Fruit fly (Drosophila melanogaster) whole organism, embryonic: ENCODE measurements around the gene stet.

Experiments
- Adf1 ChIP-seq: fragments of 200-800 bp; sonication (Bioruptor generic); IDR thresholded peaks from 2 replicates; pipeline ENCODE4 v1.3.6; 2022; ENCODE audit warnings: missing biosample characterization, missing genetic modification characterization
- Antp ChIP-seq: fragments of 200-800 bp; sonication (Bioruptor generic); optimal IDR thresholded peaks from 3 replicates; lab custom pipeline; 2016; ENCODE audit warnings: missing biosample characterization, missing genetic modification characterization
- B-H1 ChIP-seq: fragments of 200-800 bp; sonication (Bioruptor generic); IDR thresholded peaks from 3 replicates; pipeline ENCODE4 v1.3.6; 2022; ENCODE audit warnings: missing biosample characterization, missing genetic modification characterization
- CG10366 ChIP-seq: fragments of 200-800 bp; sonication (Bioruptor generic); IDR thresholded peaks from 2 replicates; pipeline ENCODE4 v1.3.6; 2022; ENCODE audit warnings: missing biosample characterization, missing genetic modification characterization
- CG11456 ChIP-seq: fragments of 200-800 bp; sonication (Bioruptor generic); IDR thresholded peaks from 3 replicates; pipeline ENCODE4 v1.3.6; 2022; ENCODE audit warnings: missing biosample characterization, missing genetic modification characterization
- CG12236 ChIP-seq: fragments of 200-800 bp; sonication (Bioruptor generic); optimal IDR thresholded peaks from 2 replicates; lab custom pipeline; 2016; ENCODE audit warnings: missing biosample characterization, missing genetic modification characterization
- CG13296 ChIP-seq: fragments of 200-800 bp; sonication (Bioruptor generic); optimal IDR thresholded peaks from 3 replicates; lab custom pipeline; 2018; ENCODE audit warnings: missing biosample characterization, mild to moderate bottlenecking, missing genetic modification characterization
- CG13775 ChIP-seq: fragments of 200-800 bp; sonication (Bioruptor generic); optimal IDR thresholded peaks from 3 replicates; lab custom pipeline; 2017; ENCODE audit warnings: missing biosample characterization, mild to moderate bottlenecking, missing genetic modification characterization
- CG14860 ChIP-seq: fragments of 200-800 bp; sonication (Bioruptor generic); IDR thresholded peaks from 3 replicates; pipeline ENCODE4 v1.3.6; 2022; ENCODE audit warnings: missing biosample characterization, missing genetic modification characterization; ENCODE audit not compliant: partially characterized antibody
- CG1647 ChIP-seq: fragments of 200-800 bp; sonication (Bioruptor generic); optimal IDR thresholded peaks from 3 replicates; lab custom pipeline; 2016; ENCODE audit warnings: missing biosample characterization, missing genetic modification characterization
- CG17612 ChIP-seq: fragments of 200-800 bp; sonication (Bioruptor generic); IDR thresholded peaks from 2 replicates; pipeline ENCODE4 v1.3.6; 2022; ENCODE audit warnings: missing biosample characterization, missing genetic modification characterization
- CG17829 ChIP-seq: fragments of 200-800 bp; optimal IDR thresholded peaks from 2 replicates; lab custom pipeline; 2019; ENCODE audit warnings: missing biosample characterization, mild to moderate bottlenecking, missing genetic modification characterization, moderate library complexity
- CG2678 ChIP-seq: fragments of 200-800 bp; sonication (Bioruptor generic); optimal IDR thresholded peaks from 3 replicates; lab custom pipeline; 2019; ENCODE audit warnings: missing biosample characterization, mild to moderate bottlenecking, missing genetic modification characterization, moderate library complexity
- CG32772 ChIP-seq: fragments of 200-800 bp; sonication (Bioruptor generic); IDR thresholded peaks from 2 replicates; pipeline ENCODE4 v1.3.6; 2022; ENCODE audit warnings: missing biosample characterization, missing genetic modification characterization
- CG4617 ChIP-seq: fragments of 200-800 bp; sonication (Bioruptor generic); optimal IDR thresholded peaks from 3 replicates; lab custom pipeline; 2016; ENCODE audit warnings: missing biosample characterization, missing genetic modification characterization, borderline replicate concordance
- CG5180 ChIP-seq: fragments of 200-800 bp; sonication (Bioruptor generic); optimal IDR thresholded peaks from 3 replicates; lab custom pipeline; 2017; ENCODE audit warnings: missing biosample characterization, missing genetic modification characterization, mild to moderate bottlenecking, moderate library complexity, missing genetic modification reagents
- CG5953 ChIP-seq: fragments of 200-800 bp; sonication (Bioruptor generic); IDR thresholded peaks from 2 replicates; pipeline ENCODE4 v1.3.6; 2022; ENCODE audit warnings: missing biosample characterization, missing genetic modification characterization
- CG8281 ChIP-seq: fragments of 200-800 bp; sonication (Bioruptor generic); optimal IDR thresholded peaks from 2 replicates; lab custom pipeline; 2018; ENCODE audit warnings: missing biosample characterization, mild to moderate bottlenecking, missing genetic modification characterization, moderate library complexity
- CG8359 ChIP-seq: fragments of 200-800 bp; sonication (Bioruptor generic); optimal IDR thresholded peaks from 2 replicates; lab custom pipeline; 2017; ENCODE audit warnings: missing biosample characterization, mild to moderate bottlenecking, missing genetic modification characterization, borderline replicate concordance
- CHES-1-like ChIP-seq: fragments of 200-800 bp; sonication (Bioruptor generic); optimal IDR thresholded peaks from 2 replicates; lab custom pipeline; 2016; ENCODE audit warnings: missing biosample characterization, missing genetic modification characterization
- Chrac-16 ChIP-seq: fragments of 200-800 bp; sonication (Bioruptor generic); optimal IDR thresholded peaks from 3 replicates; lab custom pipeline; 2016; ENCODE audit warnings: missing biosample characterization, missing genetic modification characterization
- D19A ChIP-seq: fragments of 200-800 bp; optimal IDR thresholded peaks from 3 replicates; lab custom pipeline; 2019; ENCODE audit warnings: missing biosample characterization, mild to moderate bottlenecking, missing genetic modification characterization, moderate library complexity
- Doc2 ChIP-seq: fragments of 200-800 bp; sonication (Bioruptor generic); IDR thresholded peaks from 2 replicates; pipeline ENCODE4 v1.3.6; 2022; ENCODE audit warnings: missing biosample characterization, missing genetic modification characterization
- Doc3 ChIP-seq: fragments of 200-800 bp; sonication (Bioruptor generic); IDR thresholded peaks from 3 replicates; pipeline ENCODE4 v1.3.6; 2022; ENCODE audit warnings: missing biosample characterization, missing genetic modification characterization; ENCODE audit not compliant: partially characterized antibody
- Fer1 ChIP-seq: fragments of 200-800 bp; sonication (Bioruptor generic); optimal IDR thresholded peaks from 2 replicates; lab custom pipeline; 2017; ENCODE audit warnings: missing biosample characterization, mild to moderate bottlenecking, missing genetic modification characterization
- Hey ChIP-seq: fragments of 200-800 bp; sonication (Bioruptor generic); optimal IDR thresholded peaks from 3 replicates; lab custom pipeline; 2018; ENCODE audit warnings: missing biosample characterization, mild to moderate bottlenecking, missing genetic modification characterization
- Hr78 ChIP-seq, 2 experiments: fragments of 200-800 bp in 1 of 2; fragments of >200 bp in 1 of 2; sonication (Bioruptor generic) in 1 of 2; optimal IDR thresholded peaks; 2 replicates each; lab custom pipeline; 2017 to 2019; ENCODE audit warnings: missing biosample characterization in 2 of 2, missing genetic modification characterization in 2 of 2, mild to moderate bottlenecking in 1 of 2, moderate library complexity in 1 of 2
- Max ChIP-seq: fragments of 200-800 bp; sonication (Bioruptor generic); optimal IDR thresholded peaks from 2 replicates; lab custom pipeline; 2016; ENCODE audit warnings: missing biosample characterization, mild to moderate bottlenecking, missing genetic modification characterization
- NFAT ChIP-seq: fragments of 200-800 bp; sonication (Bioruptor generic); IDR thresholded peaks from 2 replicates; pipeline ENCODE4 v1.3.6; 2022; ENCODE audit warnings: missing biosample characterization, missing genetic modification characterization
- Nf-YB ChIP-seq: fragments of 200-800 bp; sonication (Bioruptor generic); optimal IDR thresholded peaks from 3 replicates; lab custom pipeline; 2019; ENCODE audit warnings: missing biosample characterization, mild to moderate bottlenecking, missing genetic modification characterization, moderate library complexity
- Opbp ChIP-seq: fragments of 200-800 bp; sonication (Bioruptor generic); IDR thresholded peaks from 3 replicates; pipeline ENCODE4 v1.3.6; 2022; ENCODE audit warnings: missing biosample characterization, missing genetic modification characterization; ENCODE audit not compliant: partially characterized antibody
- Ptx1 ChIP-seq: fragments of 200-800 bp; sonication (Bioruptor generic); IDR thresholded peaks from 2 replicates; pipeline ENCODE4 v1.3.6; 2022; ENCODE audit warnings: missing biosample characterization, missing genetic modification characterization
- Xrp1 ChIP-seq: fragments of 200-800 bp; sonication (Bioruptor generic); IDR thresholded peaks from 2 replicates; pipeline ENCODE4 v1.3.6; 2022; ENCODE audit warnings: missing biosample characterization, missing genetic modification characterization
- YL-1 ChIP-seq: fragments of 200-800 bp; sonication (Bioruptor generic); optimal IDR thresholded peaks from 3 replicates; lab custom pipeline; 2017; ENCODE audit warnings: missing biosample characterization, mild to moderate bottlenecking, missing genetic modification characterization
- chif ChIP-seq, 2 experiments: fragments of 200-800 bp; sonication (Bioruptor generic); optimal IDR thresholded peaks; 3 replicates each; lab custom pipeline; 2016; ENCODE audit warnings: missing biosample characterization in 2 of 2, missing genetic modification characterization in 2 of 2
- da ChIP-seq: fragments of 200-800 bp; sonication (Bioruptor generic); optimal IDR thresholded peaks from 2 replicates; lab custom pipeline; 2016; ENCODE audit warnings: missing biosample characterization, missing genetic modification characterization
- dpn ChIP-seq, 2 experiments: fragments of 200-800 bp; sonication (Bioruptor generic); optimal IDR thresholded peaks; 3 replicates each; lab custom pipeline; 2016; ENCODE audit warnings: missing biosample characterization in 2 of 2, missing genetic modification characterization in 2 of 2
- gt ChIP-seq: fragments of 200-800 bp; sonication (Bioruptor generic); IDR thresholded peaks from 2 replicates; pipeline ENCODE4 v1.3.6; 2022; ENCODE audit warnings: missing biosample characterization, missing genetic modification characterization
- hth ChIP-seq: fragments of >200 bp; optimal IDR thresholded peaks from 2 replicates; lab custom pipeline; 2017; ENCODE audit warnings: inconsistent platforms
- ken ChIP-seq: fragments of 200-800 bp; sonication (Bioruptor generic); IDR thresholded peaks from 3 replicates; pipeline ENCODE4 v1.3.6; 2022; ENCODE audit warnings: missing biosample characterization, missing genetic modification characterization
- knrl ChIP-seq: fragments of 200-800 bp; sonication (Bioruptor generic); IDR thresholded peaks from 3 replicates; pipeline ENCODE4 v1.3.6; 2022; ENCODE audit warnings: missing biosample characterization, missing genetic modification characterization; ENCODE audit not compliant: partially characterized antibody
- org-1 ChIP-seq: fragments of 200-800 bp; sonication (Bioruptor generic); optimal IDR thresholded peaks from 2 replicates; lab custom pipeline; 2017; ENCODE audit warnings: missing biosample characterization, missing genetic modification characterization
- pan ChIP-seq, 4 experiments: fragments of >200 bp in 3 of 4; fragments of 200-800 bp in 1 of 4; sonication (Bioruptor generic) in 1 of 4; optimal IDR thresholded peaks in 3 of 4; IDR thresholded peaks in 1 of 4; 2 replicates each; pipeline versions ENCODE4 v1.3.6 to Lab custom; 2017 to 2022; ENCODE audit warnings: missing biosample characterization in 2 of 4, missing genetic modification characterization in 2 of 4, mixed read lengths in 1 of 4
- pita ChIP-seq: fragments of 200-800 bp; sonication (Bioruptor generic); optimal IDR thresholded peaks from 2 replicates; lab custom pipeline; 2017; ENCODE audit warnings: missing biosample characterization, mild to moderate bottlenecking, missing genetic modification characterization
- slou ChIP-seq: fragments of 200-800 bp; sonication (Bioruptor generic); optimal IDR thresholded peaks from 3 replicates; lab custom pipeline; 2016; ENCODE audit warnings: missing biosample characterization, missing genetic modification characterization
- stc ChIP-seq: fragments of 200-800 bp; sonication (Bioruptor generic); IDR thresholded peaks from 2 replicates; pipeline ENCODE4 v1.3.6; 2022; ENCODE audit warnings: missing biosample characterization, missing genetic modification characterization
- stwl ChIP-seq: fragments of 200-800 bp; sonication (Bioruptor generic); optimal IDR thresholded peaks from 3 replicates; lab custom pipeline; 2018; ENCODE audit warnings: missing biosample characterization, mild to moderate bottlenecking, missing genetic modification characterization, moderate library complexity
- ttk ChIP-seq: fragments of 200-800 bp; sonication (Bioruptor generic); IDR thresholded peaks from 2 replicates; pipeline ENCODE4 v2.1.2; 2022; ENCODE audit warnings: missing biosample characterization, missing genetic modification characterization
- unpg ChIP-seq: fragments of 200-800 bp; sonication (Bioruptor generic); optimal IDR thresholded peaks from 3 replicates; lab custom pipeline; 2018; ENCODE audit warnings: missing biosample characterization, mild to moderate bottlenecking, missing genetic modification characterization, moderate library complexity
- z ChIP-seq: fragments of 200-800 bp; sonication (Bioruptor generic); IDR thresholded peaks from 3 replicates; pipeline ENCODE4 v1.3.6; 2022; ENCODE audit warnings: missing biosample characterization, missing genetic modification characterization

Gene stet

DNA sequence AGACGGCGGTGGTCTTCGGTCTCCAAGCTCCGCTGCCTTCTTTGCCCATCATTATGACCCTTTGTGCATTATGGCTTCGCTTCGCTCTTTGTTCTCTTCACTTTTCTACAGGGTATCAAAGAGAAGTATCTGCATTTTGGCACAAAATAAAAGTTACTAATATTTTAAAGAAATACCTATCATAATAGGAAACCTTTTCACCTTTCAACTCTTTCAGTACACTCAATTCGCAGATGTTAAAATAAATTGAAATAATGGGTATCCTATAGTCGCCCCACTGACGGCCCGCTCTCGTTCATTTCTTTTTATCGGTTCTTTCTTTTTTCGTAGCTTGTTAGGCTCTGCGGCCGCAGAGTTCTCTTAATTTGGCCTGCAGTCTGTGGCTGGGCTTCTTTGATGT lies 46.4 kb downstream of the stet start (continued):
- TF ChIP-seq gt (GFP tag; lab: Robert Waterston, UW), result peak; percentile 84
- peak; percentile 55; the same call in 1 of the 3 replicates for TF ChIP-seq z
- peak; percentile 46 for TF ChIP-seq CG4617 (GFP tag; lab: Kevin White, UChicago)
- peak; percentile 78 for TF ChIP-seq CG13775 (GFP tag; lab: Kevin White, UChicago)
- peak; percentile 76 for TF ChIP-seq ttk (GFP tag; lab: Robert Waterston, UW)
- peak; percentile 84 for TF ChIP-seq unpg
- TF ChIP-seq CG12236 (GFP tag; lab: Kevin White, UChicago), result peak; percentile 72
- peak; percentile 70; the same call in 2 of the 3 replicates for TF ChIP-seq B-H1 (GFP tag; lab: Robert Waterston, UW)
- TF ChIP-seq Chrac-16 (GFP tag; lab: Kevin White, UChicago), result peak; percentile 90
- no peak for TF ChIP-seq Doc3
- peak; percentile 86 for TF ChIP-seq D19A (tag; lab: Kevin White, UChicago)
- no peak for TF ChIP-seq Doc2
- peak; percentile 44; the same call in 1 of the 3 replicates for TF ChIP-seq CG11456 (GFP tag; lab: Robert Waterston, UW)
- peak; percentile 35 for TF ChIP-seq CG8281 (tag; lab: Kevin White, UChicago)
- no peak for TF ChIP-seq Adf1 (GFP tag; lab: Robert Waterston, UW)
- peak; percentile 92 to 95 for TF ChIP-seq chif (GFP tag; optimal IDR thresholded peaks at IDR 0.05; lab: Kevin White, UChicago)
- peak; percentile 76 for TF ChIP-seq Antp (GFP tag; lab: Kevin White, UChicago)
- TF ChIP-seq dpn (GFP tag; optimal IDR thresholded peaks at IDR 0.05; lab: Kevin White, UChicago), result peak; percentile 64 to 81
- TF ChIP-seq slou (GFP tag; lab: Kevin White, UChicago), result no peak
- TF ChIP-seq Hey (tag; lab: Kevin White, UChicago), result no peak
- TF ChIP-seq NFAT, result no peak
- peak; percentile 59 for TF ChIP-seq CHES-1-like (GFP tag; lab: Kevin White, UChicago)
- TF ChIP-seq CG10366, result peak; percentile 79
- no peak for TF ChIP-seq CG14860 (GFP tag; lab: Robert Waterston, UW)
- no peak for TF ChIP-seq hth (lab: Kevin White, UChicago)
- TF ChIP-seq Nf-YB (GFP tag; lab: Kevin White, UChicago), result peak; percentile 76
- no peak for TF ChIP-seq knrl (GFP tag; lab: Robert Waterston, UW)
- peak; percentile 95 for TF ChIP-seq CG17829
- TF ChIP-seq CG1647 (GFP tag; lab: Kevin White, UChicago), result peak; percentile 55
- peak; percentile 90 for TF ChIP-seq CG32772 (GFP tag; lab: Robert Waterston, UW)
- TF ChIP-seq CG5180 (GFP tag; lab: Kevin White, UChicago), result peak; percentile 39
- TF ChIP-seq Ptx1 (GFP tag; lab: Robert Waterston, UW), result peak; percentile 75
- peak; percentile 98 for TF ChIP-seq Xrp1 (GFP tag; lab: Robert Waterston, UW)
- TF ChIP-seq CG2678 (tag; lab: Kevin White, UChicago), result peak; percentile 87
- peak; percentile 55; the same call in 1 of the 2 replicates for TF ChIP-seq stc (GFP tag; lab: Robert Waterston, UW)
- TF ChIP-seq Max, result peak; percentile 73
- TF ChIP-seq ken (GFP tag; lab: Robert Waterston, UW), result peak; percentile 83
- no peak for TF ChIP-seq pita (GFP tag; lab: Kevin White, UChicago)
- TF ChIP-seq Opbp (GFP tag; lab: Robert Waterston, UW), result no peak
- peak; percentile 60 for TF ChIP-seq stwl (tag; lab: Kevin White, UChicago)
- peak in 1 of 2 experiments; percentile 70 for TF ChIP-seq Hr78 (GFP tag; optimal IDR thresholded peaks at IDR 0.05; lab: Kevin White, UChicago)
- peak in 1 of 2 experiments; percentile 58 for TF ChIP-seq pan (optimal IDR thresholded peaks at IDR 0.05; lab: Kevin White, UChicago)
- peak; percentile 64 to 76 for TF ChIP-seq pan (GFP tag; optimal IDR thresholded peaks at IDR 0.05 in 1 of 2, IDR thresholded peaks at IDR 0.05 in 1 of 2)
- TF ChIP-seq YL-1, result peak; percentile 21
- 0 out of 2 replicates have a peak, but pooled peaks have one; percentile 43 for TF ChIP-seq CG5953 (GFP tag; lab: Robert Waterston, UW)
- TF ChIP-seq Fer1 (GFP tag; lab: Kevin White, UChicago), result no peak
- peak; percentile 49 for TF ChIP-seq da (GFP tag; lab: Kevin White, UChicago)
- TF ChIP-seq CG13296 (GFP tag; lab: Kevin White, UChicago), result no peak
- TF ChIP-seq CG17612, result peak; percentile 34; the same call in 1 of the 2 replicates
- TF ChIP-seq CG8359 (GFP tag; lab: Kevin White, UChicago), result peak; percentile 74
- TF ChIP-seq org-1 (GFP tag; lab: Kevin White, UChicago), result peak; percentile 43
